Worm (Caenorhabditis elegans): ENCODE data around the gene ndub-6.

ce11 chrIV:11625482-11625881 is 26.7 kb upstream of the ndub-6 start, which contains the start of gene lys-5:
- TF ChIP-seq nfya-2 (GFP tag; IDR thresholded peaks at IDR 0.05) (no peak), egrh-3 (GFP tag; IDR thresholded peaks at IDR 0.05) (no peak), unc-62 (GFP tag; optimal IDR thresholded peaks at IDR 0.05) (no peak), tlf-1 (GFP tag; optimal IDR thresholded peaks at IDR 0.05) (no peak)

Measured in whole organism, young adult.